Worm (Caenorhabditis elegans): ENCODE results near the gene col-95.

DNA sequence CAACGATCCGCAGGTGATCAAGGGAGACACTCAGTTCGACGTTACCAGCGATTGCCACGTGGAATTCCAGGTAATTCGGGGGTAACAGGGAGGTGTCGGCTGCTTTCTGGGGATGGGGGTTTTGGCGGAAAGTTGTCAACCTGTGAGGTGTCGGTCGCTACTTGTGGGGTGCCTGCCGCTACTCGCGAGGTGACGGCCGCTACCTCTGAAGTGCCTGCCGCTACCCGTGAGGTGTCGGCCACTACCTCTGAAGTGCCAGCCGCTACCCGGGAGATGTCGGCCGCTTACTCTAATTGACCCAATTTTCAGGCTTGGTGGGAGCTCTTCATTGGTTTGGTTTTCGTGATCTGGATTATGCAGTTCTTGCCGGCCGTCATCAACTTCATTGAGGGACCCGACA, 27.1 kb downstream of the col-95 start:
- TF ChIP-seq dao-5 (tag; optimal IDR thresholded peaks at IDR 0.05) (no peak), W03F9.2 (tag; optimal IDR thresholded peaks at IDR 0.05) (no peak)

Data from whole organism, L4/young adult.